Worm (Caenorhabditis elegans): ENCODE measurements around the gene C13G5.2.

DNA sequence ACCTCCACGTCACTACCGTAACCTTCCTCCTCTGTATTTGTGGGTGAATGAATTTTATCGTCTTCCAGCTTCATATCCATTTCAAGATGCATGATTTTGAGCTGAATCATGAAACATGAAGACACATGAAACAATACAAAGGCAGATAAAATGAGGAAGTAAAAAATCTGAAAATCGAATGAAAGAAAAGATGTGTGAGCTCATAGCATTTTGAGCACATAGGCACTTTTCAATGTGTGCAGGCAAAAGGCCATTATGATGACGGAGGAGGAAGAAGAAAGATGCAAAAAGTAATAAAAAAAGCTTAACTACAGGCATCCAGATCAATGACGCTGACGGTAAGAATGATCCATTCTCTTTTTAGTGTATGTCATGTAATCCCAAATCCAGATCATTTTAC lies 20.5 kb downstream of the C13G5.2 start, which contains the start of gene ztf-30:
- no peak for TF ChIP-seq spr-1 (tag; optimal IDR thresholded peaks at IDR 0.05)
- no peak for TF ChIP-seq unc-62 (GFP tag; optimal IDR thresholded peaks at IDR 0.05 in 1 of 2)
- TF ChIP-seq unc-62 (tag; optimal IDR thresholded peaks at IDR 0.05), result no peak
- TF ChIP-seq fos-1 (tag; optimal IDR thresholded peaks at IDR 0.05), result no peak
- no peak for TF ChIP-seq sdz-12 (GFP tag; optimal IDR thresholded peaks at IDR 0.05)
- no peak for TF ChIP-seq jun-1 (tag; optimal IDR thresholded peaks at IDR 0.05)
- TF ChIP-seq skn-1 (tag; optimal IDR thresholded peaks at IDR 0.05), result no peak
- TF ChIP-seq nhr-237 (tag; optimal IDR thresholded peaks at IDR 0.05), result no peak
- no peak for TF ChIP-seq nhr-77 (tag; optimal IDR thresholded peaks at IDR 0.05)
